Worm (Caenorhabditis elegans): ENCODE measurements around the gene gsp-2.

The gsp-2 gene

DNA sequence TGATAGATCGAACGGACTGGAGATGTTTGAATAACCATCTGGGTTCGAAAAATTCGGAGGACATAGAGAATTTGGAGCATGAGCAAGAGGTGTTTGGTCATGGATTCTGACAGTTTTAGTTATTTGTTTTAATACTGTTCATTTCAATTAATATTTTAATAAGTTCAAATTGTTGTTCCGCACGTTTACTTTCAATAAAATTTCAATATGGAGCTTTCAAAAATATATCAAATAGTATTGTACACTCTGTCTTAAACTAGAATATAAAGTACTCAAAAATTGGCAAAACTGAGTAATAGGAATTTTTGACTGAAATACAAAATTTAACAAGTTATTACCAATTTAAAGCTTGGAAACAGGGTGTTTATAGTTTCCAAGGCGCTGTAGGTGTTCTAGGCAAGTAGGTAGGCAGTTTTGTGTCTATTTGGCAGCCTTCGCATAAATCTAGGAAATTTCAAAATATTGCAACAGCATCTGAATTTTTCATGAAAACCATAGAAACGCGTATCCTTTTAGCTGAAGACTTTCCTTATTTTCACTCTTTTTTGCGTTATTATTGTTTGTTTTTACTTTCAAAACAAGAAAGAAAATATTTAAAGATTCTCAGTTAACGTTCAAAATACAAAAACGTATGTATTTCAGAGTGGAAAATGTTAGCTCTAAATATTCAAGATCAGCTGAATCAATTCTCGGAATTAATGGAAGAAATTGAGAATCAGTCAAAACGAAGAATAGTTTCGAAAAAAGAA, 30.8 kb downstream of the gsp-2 start, which contains the start of the genes T20B12.5 and T20B12.4:
Gene T20B12.5, minus strand, starts transcription at position 101 of the 749 bp plus-strand sequence.
Gene T20B12.4, plus strand, starts transcription at position 699 of the 749 bp plus-strand sequence.
- TF ChIP-seq flh-1 (GFP tag; optimal IDR thresholded peaks at IDR 0.05): no peak
- TF ChIP-seq snpc-4 (tag; optimal IDR thresholded peaks at IDR 0.05): no peak
- no peak for TF ChIP-seq hlh-1 (tag; optimal IDR thresholded peaks at IDR 0.05)
- no peak for TF ChIP-seq ztf-11 (tag; optimal IDR thresholded peaks at IDR 0.05)
- TF ChIP-seq bed-3 (GFP tag; optimal IDR thresholded peaks at IDR 0.05): no peak
- no peak for TF ChIP-seq zip-8 (tag; optimal IDR thresholded peaks at IDR 0.05)
- no peak for TF ChIP-seq ham-2 (GFP tag; optimal IDR thresholded peaks at IDR 0.05)
- TF ChIP-seq tbx-8 (GFP tag; optimal IDR thresholded peaks at IDR 0.05): no peak
- TF ChIP-seq elt-3 (tag; optimal IDR thresholded peaks at IDR 0.05): no peak
- TF ChIP-seq ces-1 (GFP tag; optimal IDR thresholded peaks at IDR 0.05): no peak
- no peak for TF ChIP-seq unc-62 (GFP tag; optimal IDR thresholded peaks at IDR 0.05)
- no peak for TF ChIP-seq lsy-2 (tag; optimal IDR thresholded peaks at IDR 0.05)
- TF ChIP-seq ceh-39 (tag; optimal IDR thresholded peaks at IDR 0.05): no peak

DNA sequence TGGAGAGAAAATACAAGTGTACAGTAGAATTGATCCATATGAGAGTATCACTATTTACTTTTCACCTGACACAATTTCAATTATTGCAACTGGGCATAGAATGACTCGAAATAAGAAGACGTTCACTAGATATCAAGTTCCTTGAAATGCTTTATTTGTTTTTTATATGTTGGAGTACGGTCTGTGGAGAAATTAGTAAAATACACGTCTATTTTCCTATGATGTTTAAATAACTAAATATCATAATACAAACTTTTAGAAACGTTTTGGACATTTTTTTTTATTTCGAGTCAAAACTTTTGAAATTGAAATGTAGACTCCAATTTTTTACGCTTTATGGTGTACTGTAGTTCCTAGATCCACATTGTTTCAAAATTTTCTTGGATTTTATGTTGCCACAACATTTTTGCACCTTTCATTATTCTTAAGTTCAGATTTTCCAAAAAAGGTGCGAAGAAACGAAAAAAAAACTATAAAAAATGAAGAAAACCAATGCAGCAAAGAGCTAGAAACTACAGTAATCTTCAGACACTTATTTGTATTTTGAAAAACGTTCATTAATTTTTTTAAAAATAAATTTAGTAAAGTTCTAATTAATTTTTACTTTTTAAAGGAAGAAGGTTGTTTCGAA, 33.1 kb downstream of the gsp-2 start:
- TF ChIP-seq zip-8 (tag; optimal IDR thresholded peaks at IDR 0.05) (no peak), lin-32 (GFP tag; optimal IDR thresholded peaks at IDR 0.05) (no peak), sem-2 (GFP tag; optimal IDR thresholded peaks at IDR 0.05) (no peak), snpc-4 (tag; optimal IDR thresholded peaks at IDR 0.05) (no peak), ceh-83 (GFP tag; optimal IDR thresholded peaks at IDR 0.05) (no peak), lsy-2 (tag; optimal IDR thresholded peaks at IDR 0.05) (no peak), ces-1 (GFP tag; optimal IDR thresholded peaks at IDR 0.05) (no peak), unc-62 (GFP tag; optimal IDR thresholded peaks at IDR 0.05) (no peak), blmp-1 (tag; optimal IDR thresholded peaks at IDR 0.05) (no peak), mab-5 (tag; optimal IDR thresholded peaks at IDR 0.05) (no peak), ztf-11 (tag; optimal IDR thresholded peaks at IDR 0.05) (no peak), nhr-12 (tag; optimal IDR thresholded peaks at IDR 0.05) (no peak), M03D4.4 (tag; optimal IDR thresholded peaks at IDR 0.05) (no peak)

DNA sequence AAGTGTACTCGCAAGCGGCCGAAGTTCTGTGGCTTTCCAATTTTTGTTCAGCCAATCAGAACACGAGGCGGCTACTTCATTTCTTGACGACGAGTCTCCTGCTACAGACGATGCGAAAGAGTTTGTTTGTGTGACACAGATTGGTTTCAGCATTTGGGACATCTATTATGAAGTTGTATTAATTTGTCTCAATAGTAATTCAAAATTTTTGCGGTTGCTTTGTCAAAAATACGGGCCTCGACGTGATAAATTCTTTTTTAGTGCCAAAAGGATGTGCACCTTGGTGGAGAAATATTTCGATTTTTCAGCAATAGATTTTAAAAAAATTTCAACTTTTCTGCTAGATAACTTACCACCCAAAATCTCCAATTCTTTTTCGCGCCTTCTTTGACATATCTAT, 34.2 kb downstream of the gsp-2 start:
- TF ChIP-seq sem-2 (GFP tag; optimal IDR thresholded peaks at IDR 0.05) (no peak), zip-8 (tag; optimal IDR thresholded peaks at IDR 0.05) (no peak), flh-1 (GFP tag; optimal IDR thresholded peaks at IDR 0.05) (no peak), ceh-39 (tag; optimal IDR thresholded peaks at IDR 0.05) (no peak), elt-1 (tag; optimal IDR thresholded peaks at IDR 0.05; ENCODE audit: borderline replicate concordance, insufficient read depth) (no peak), nhr-237 (tag; optimal IDR thresholded peaks at IDR 0.05) (no peak), hlh-1 (tag; optimal IDR thresholded peaks at IDR 0.05) (no peak), ces-1 (GFP tag; optimal IDR thresholded peaks at IDR 0.05) (no peak)

DNA sequence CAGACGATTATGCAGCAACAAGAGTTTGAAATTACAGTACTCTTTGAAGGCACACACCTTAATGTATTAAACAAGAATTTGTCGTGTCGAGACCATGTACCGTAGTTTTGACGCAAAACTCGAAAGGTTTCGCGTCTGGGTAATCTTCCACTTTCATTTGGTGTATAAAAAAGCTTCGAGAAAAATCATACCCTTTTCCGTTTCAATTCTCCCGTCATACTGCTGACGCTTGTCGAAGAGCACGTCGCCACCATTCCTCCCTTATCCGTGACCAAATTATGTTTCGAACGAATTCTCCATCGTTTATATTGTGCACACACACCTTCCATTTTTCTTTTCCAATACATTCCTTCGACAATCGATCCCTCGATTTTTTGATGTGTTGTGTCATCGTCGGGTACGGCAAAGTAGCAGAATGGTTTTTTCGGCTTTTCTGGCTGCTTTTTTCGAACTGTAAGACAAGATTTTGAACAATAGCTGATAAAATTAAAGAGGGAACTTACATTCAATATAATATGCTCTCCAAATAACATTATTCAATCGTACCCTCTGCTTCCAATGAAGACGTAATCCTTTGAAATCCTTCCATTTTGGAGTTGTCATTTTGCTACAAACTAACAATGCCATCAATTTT, 37.5 kb downstream of the gsp-2 start:
- no peak for TF ChIP-seq zip-8 (tag; optimal IDR thresholded peaks at IDR 0.05)

DNA sequence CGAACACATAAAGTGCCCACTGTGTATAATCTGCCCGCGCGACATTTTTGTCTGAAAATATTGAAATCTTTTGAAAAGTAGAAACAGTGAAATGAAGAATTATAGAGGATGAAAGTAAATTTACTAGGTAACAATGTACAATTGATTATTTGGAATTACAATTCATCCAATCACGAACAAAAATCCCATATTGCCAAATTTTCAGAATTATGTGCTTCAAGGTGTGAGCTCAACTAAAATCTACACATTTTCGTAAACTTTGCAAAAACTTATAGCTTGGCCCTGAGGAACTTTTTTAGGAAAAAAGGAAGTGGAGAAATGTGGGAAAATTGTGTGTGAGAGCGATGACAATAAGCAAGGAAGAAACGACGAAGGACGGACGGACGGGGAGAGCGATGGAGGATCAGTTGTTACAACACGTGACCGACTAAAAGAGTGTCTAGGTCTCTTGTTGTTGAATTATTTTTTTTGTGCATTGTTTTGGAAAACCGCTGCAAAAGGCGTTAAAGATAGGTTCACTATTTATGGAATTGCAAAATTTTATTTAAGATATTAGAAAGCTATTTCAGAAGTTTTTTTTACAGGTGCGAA, 38.4 kb downstream of the gsp-2 start, which contains the start of gene mml-1:
Gene mml-1, minus strand, starts transcription at position 51 of the 591 bp plus-strand sequence.
- TF ChIP-seq nhr-28 (tag; optimal IDR thresholded peaks at IDR 0.05): no peak
- no peak for TF ChIP-seq mep-1 (tag; optimal IDR thresholded peaks at IDR 0.05)
- no peak for TF ChIP-seq lin-13 (tag; optimal IDR thresholded peaks at IDR 0.05)
- no peak for TF ChIP-seq pha-4 (tag; optimal IDR thresholded peaks at IDR 0.05)
- peak; percentile 46 for TF ChIP-seq hlh-1 (tag; optimal IDR thresholded peaks at IDR 0.05)
- TF ChIP-seq ceh-39 (tag; optimal IDR thresholded peaks at IDR 0.05): no peak
- TF ChIP-seq snpc-4 (tag; optimal IDR thresholded peaks at IDR 0.05): no peak
- no peak for TF ChIP-seq cnd-1 (tag; optimal IDR thresholded peaks at IDR 0.05)
- TF ChIP-seq ham-2 (GFP tag; optimal IDR thresholded peaks at IDR 0.05): no peak
- TF ChIP-seq ceh-83 (GFP tag; optimal IDR thresholded peaks at IDR 0.05): no peak
- TF ChIP-seq unc-120 (tag; optimal IDR thresholded peaks at IDR 0.05; ENCODE audit: poor library complexity, severe bottlenecking): peak; percentile 29
- TF ChIP-seq unc-39 (tag; optimal IDR thresholded peaks at IDR 0.05): no peak
